Fruit fly (Drosophila melanogaster): ENCODE measurements around the gene CG42526.

The CG42526 gene

DNA sequence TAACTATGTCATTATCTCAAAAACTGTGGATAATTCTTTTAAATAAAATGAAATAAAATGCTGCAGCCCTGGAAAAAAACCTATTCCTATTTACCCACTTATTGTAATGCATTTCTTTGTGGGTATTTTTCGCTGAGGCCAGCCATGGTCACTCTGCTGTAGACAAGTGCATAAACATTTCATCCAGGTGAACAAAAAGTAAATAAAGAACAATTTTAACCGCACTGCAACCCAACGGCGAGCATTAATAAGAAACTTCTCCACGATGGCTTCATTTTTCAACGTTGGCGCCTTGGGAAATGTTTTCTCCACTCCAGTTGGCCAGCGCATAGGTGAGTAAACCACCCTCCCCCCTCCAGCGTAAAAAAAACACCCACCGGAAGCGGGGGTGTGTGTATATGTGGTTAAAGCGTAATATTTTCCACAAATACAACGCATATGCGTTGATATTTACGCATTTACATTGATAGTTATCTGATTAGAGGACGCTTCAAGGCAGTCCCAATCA, 11.6 kb upstream of the CG42526 start, which contains the start of gene CG3529 (continued):
- peak; percentile 32 for TF ChIP-seq CG13624 (GFP tag; optimal IDR thresholded peaks at IDR 0.05)
- TF ChIP-seq CG10147 (GFP tag; optimal IDR thresholded peaks at IDR 0.05): peak; percentile 8
- TF ChIP-seq sisA (GFP tag; IDR thresholded peaks at IDR 0.05): no peak
- TF ChIP-seq ewg (GFP tag; optimal IDR thresholded peaks at IDR 0.05): peak; percentile 14
- 0 out of 2 replicates have a peak, but pooled peaks have one; percentile 28 for TF ChIP-seq gsb (GFP tag; IDR thresholded peaks at IDR 0.05)
- TF ChIP-seq fru (optimal IDR thresholded peaks at IDR 0.05): no peak
- peak; percentile 20 for TF ChIP-seq Bteb2 (GFP tag; optimal IDR thresholded peaks at IDR 0.05)
- TF ChIP-seq CG8359 (GFP tag; optimal IDR thresholded peaks at IDR 0.05; ENCODE audit: borderline replicate concordance): no peak
- peak; percentile 13 for TF ChIP-seq CG17359 (tag; optimal IDR thresholded peaks at IDR 0.05)
- no peak for TF ChIP-seq CG10274 (GFP tag; optimal IDR thresholded peaks at IDR 0.05)
- peak; percentile 45 for TF ChIP-seq CG11504 (tag; optimal IDR thresholded peaks at IDR 0.05)
- no peak for TF ChIP-seq gro (GFP tag; optimal IDR thresholded peaks at IDR 0.05)
- TF ChIP-seq CG7963 (GFP tag; IDR thresholded peaks at IDR 0.05; ENCODE audit: partially characterized antibody): no peak
- peak; percentile 26 for TF ChIP-seq Blimp-1 (GFP tag; optimal IDR thresholded peaks at IDR 0.05)
- TF ChIP-seq ara (GFP tag; IDR thresholded peaks at IDR 0.05): no peak
- TF ChIP-seq dimm (GFP tag; IDR thresholded peaks at IDR 0.05): no peak
- TF ChIP-seq pzg (GFP tag; optimal IDR thresholded peaks at IDR 0.05): peak; percentile 69
- TF ChIP-seq z (GFP tag; IDR thresholded peaks at IDR 0.05): no peak
- no peak for TF ChIP-seq Rx (GFP tag; IDR thresholded peaks at IDR 0.05)
- TF ChIP-seq crol (GFP tag; IDR thresholded peaks at IDR 0.05): peak; percentile 89
- no peak for TF ChIP-seq Aef1 (GFP tag; IDR thresholded peaks at IDR 0.05)
- no peak for TF ChIP-seq peb (GFP tag; IDR thresholded peaks at IDR 0.05)
- peak; percentile 31 for TF ChIP-seq Nf-YC (tag; optimal IDR thresholded peaks at IDR 0.05)
- peak; percentile 16 for TF ChIP-seq CG2202 (tag; optimal IDR thresholded peaks at IDR 0.05)
- peak; percentile 39 for TF ChIP-seq grau (tag; optimal IDR thresholded peaks at IDR 0.05)
- TF ChIP-seq da (GFP tag; optimal IDR thresholded peaks at IDR 0.05): peak; percentile 15
- peak; percentile 72 for TF ChIP-seq klu (GFP tag; IDR thresholded peaks at IDR 0.05)
- TF ChIP-seq E2f2 (GFP tag; IDR thresholded peaks at IDR 0.05): peak; percentile 36
- peak; percentile 6 for TF ChIP-seq CG17186 (GFP tag; optimal IDR thresholded peaks at IDR 0.05)
- TF ChIP-seq Elba2 (GFP tag; optimal IDR thresholded peaks at IDR 0.05): no peak
- 0 out of 2 replicates have a peak, but pooled peaks have one; percentile 37 for TF ChIP-seq CG32772 (GFP tag; IDR thresholded peaks at IDR 0.05)
- TF ChIP-seq amos (GFP tag; IDR thresholded peaks at IDR 0.05; ENCODE audit: partially characterized antibody): no peak; the same call in 1 of the 2 replicates
- no peak for TF ChIP-seq ac (GFP tag; optimal IDR thresholded peaks at IDR 0.05)
- TF ChIP-seq CG1603 (tag; optimal IDR thresholded peaks at IDR 0.05): peak; percentile 57
- TF ChIP-seq slp2 (GFP tag; optimal IDR thresholded peaks at IDR 0.05): peak; percentile 17
- TF ChIP-seq CG1024 (GFP tag; IDR thresholded peaks at IDR 0.05): no peak
- peak; percentile 75 for TF ChIP-seq MESR4 (GFP tag; optimal IDR thresholded peaks at IDR 0.05)
- peak; percentile 3 for TF ChIP-seq Chrac-16 (GFP tag; optimal IDR thresholded peaks at IDR 0.05)
- TF ChIP-seq CG7745 (tag; optimal IDR thresholded peaks at IDR 0.05): no peak
- peak; percentile 9 for TF ChIP-seq Spps (tag; optimal IDR thresholded peaks at IDR 0.05)
- TF ChIP-seq CG17612 (GFP tag; IDR thresholded peaks at IDR 0.05): no peak
- peak; percentile 3 for TF ChIP-seq CTCF (GFP tag; optimal IDR thresholded peaks at IDR 0.05)
- no peak for TF ChIP-seq tx (GFP tag; optimal IDR thresholded peaks at IDR 0.05)
- no peak for TF ChIP-seq sim (GFP tag; IDR thresholded peaks at IDR 0.05)
- TF ChIP-seq Oaz (GFP tag; IDR thresholded peaks at IDR 0.05): no peak
- TF ChIP-seq Neu2 (GFP tag; optimal IDR thresholded peaks at IDR 0.05; ENCODE audit: borderline replicate concordance): no peak
- TF ChIP-seq so (GFP tag; IDR thresholded peaks at IDR 0.05): 0 out of 3 replicates have a peak, but pooled peaks have one; percentile 28
- no peak for TF ChIP-seq Drgx (GFP tag; IDR thresholded peaks at IDR 0.05)
- TF ChIP-seq CG17829 (tag; optimal IDR thresholded peaks at IDR 0.05): peak; percentile 37
- TF ChIP-seq chn (GFP tag; optimal IDR thresholded peaks at IDR 0.05): peak; percentile 79
- peak; percentile 8 for TF ChIP-seq CG10209 (GFP tag; optimal IDR thresholded peaks at IDR 0.05)
- TF ChIP-seq ems (GFP tag; optimal IDR thresholded peaks at IDR 0.05): peak; percentile 8
